Worm (Caenorhabditis elegans): ENCODE results near the gene fbf-1.
A peak's percentile ranks its signal among the peaks of the same experiment; 100 is the strongest.

fbf-1 gene

DNA sequence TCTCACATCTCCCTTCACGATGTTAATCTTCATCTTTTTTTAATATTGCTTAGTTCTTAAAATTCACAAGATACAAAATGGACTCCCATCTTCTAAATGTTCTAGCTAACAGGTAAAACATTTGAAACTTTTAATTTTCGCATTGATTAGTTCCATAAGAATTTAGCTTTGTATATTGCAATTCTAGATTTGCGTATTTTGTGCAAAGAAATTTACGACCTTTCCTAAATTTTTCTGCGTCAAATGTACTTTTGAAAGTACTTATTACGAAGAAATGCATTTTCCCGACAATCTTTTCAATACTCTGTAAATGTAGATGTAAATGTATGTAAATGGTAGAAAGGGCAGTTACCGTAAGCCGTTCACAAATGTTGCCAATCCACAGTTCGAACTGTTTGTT lies 23.3 kb upstream of the fbf-1 start:
- TF ChIP-seq hlh-12 (tag; optimal IDR thresholded peaks at IDR 0.05) (no peak), C17E4.6 (GFP tag; IDR thresholded peaks at IDR 0.05) (no peak), C06A6.2 (GFP tag; conservative IDR thresholded peaks at IDR 0.05) (no peak), ztf-22 (GFP tag; optimal IDR thresholded peaks at IDR 0.05) (no peak)

ce11 chrII:6101475-6101874 lies 20.8 kb upstream of the fbf-1 start:
- TF ChIP-seq unc-130 (GFP tag; optimal IDR thresholded peaks at IDR 0.05) = no peak
- no peak for TF ChIP-seq C17E4.6 (GFP tag; IDR thresholded peaks at IDR 0.05)
- no peak for TF ChIP-seq nfyb-1 (GFP tag; IDR thresholded peaks at IDR 0.05)
- TF ChIP-seq sdz-38 (tag; optimal IDR thresholded peaks at IDR 0.05) = no peak
- TF ChIP-seq zim-3 (tag; optimal IDR thresholded peaks at IDR 0.05) = no peak
- no peak for TF ChIP-seq ceh-58 (GFP tag; IDR thresholded peaks at IDR 0.05)
- no peak for TF ChIP-seq lin-26 (GFP tag; IDR thresholded peaks at IDR 0.05)
- no peak for TF ChIP-seq hlh-12 (tag; optimal IDR thresholded peaks at IDR 0.05)

ce11 chrII:6099500-6099899 lies 18.9 kb upstream of the fbf-1 start, which contains the start of gene rgs-3:
Gene rgs-3, plus strand, starts transcription at chrII:6099800.
- TF ChIP-seq dox-1 (GFP tag; IDR thresholded peaks at IDR 0.05) (no peak), madf-8 (GFP tag; conservative IDR thresholded peaks at IDR 0.05) (no peak), ztf-3 (GFP tag; optimal IDR thresholded peaks at IDR 0.05) (no peak), sea-2 (GFP tag; IDR thresholded peaks at IDR 0.05) (no peak), B0035.1 (tag; optimal IDR thresholded peaks at IDR 0.05) (no peak), dpff-1 (tag; optimal IDR thresholded peaks at IDR 0.05) (no peak)

ce11 chrII:6097441-6097840 lies 16.8 kb upstream of the fbf-1 start, which contains the start of the genes tpp-2 and rbbp-5:
Gene tpp-2, minus strand, starts transcription at chrII:6097597.
Gene rbbp-5, plus strand, starts transcription at chrII:6097830.
- TF ChIP-seq snpc-3.4 (tag; optimal IDR thresholded peaks at IDR 0.05) = peak; percentile 18
- TF ChIP-seq attf-5 (GFP tag; optimal IDR thresholded peaks at IDR 0.05) = peak; percentile 38
- no peak for TF ChIP-seq lin-40 (tag; optimal IDR thresholded peaks at IDR 0.05)
- TF ChIP-seq atf-7 (tag; optimal IDR thresholded peaks at IDR 0.05) = no peak
- TF ChIP-seq ztf-18 (tag; optimal IDR thresholded peaks at IDR 0.05) = peak; percentile 44
- TF ChIP-seq T07F8.4 (tag; optimal IDR thresholded peaks at IDR 0.05) = no peak
- 0 out of 2 replicates have a peak, but pooled peaks have one; percentile 24 for TF ChIP-seq ceh-100 (GFP tag; IDR thresholded peaks at IDR 0.05)
- TF ChIP-seq snpc-1.3 (tag; optimal IDR thresholded peaks at IDR 0.05; ENCODE audit: insufficient read depth) = peak; percentile 27
- peak; percentile 81 for TF ChIP-seq F23B12.7 (tag; optimal IDR thresholded peaks at IDR 0.05; ENCODE audit: insufficient read depth)
- no peak for TF ChIP-seq snpc-4 (GFP tag; optimal IDR thresholded peaks at IDR 0.05)
- peak in 1 of 4 experiments; percentile 49 for TF ChIP-seq snpc-4 (tag; optimal IDR thresholded peaks at IDR 0.05)
- no peak for TF ChIP-seq hlh-26 (GFP tag; conservative IDR thresholded peaks at IDR 0.05)
- TF ChIP-seq ztf-25 (GFP tag; IDR thresholded peaks at IDR 0.05) = 0 out of 2 replicates have a peak, but pooled peaks have one; percentile 31
- TF ChIP-seq madf-6 (GFP tag; IDR thresholded peaks at IDR 0.05) = peak; percentile 43; the same call in 1 of the 2 replicates
- peak; percentile 70; the same call in 1 of the 2 replicates for TF ChIP-seq dox-1 (GFP tag; IDR thresholded peaks at IDR 0.05)
- TF ChIP-seq B0336.3 (GFP tag; IDR thresholded peaks at IDR 0.05) = no peak
- TF ChIP-seq lsl-1 (GFP tag; optimal IDR thresholded peaks at IDR 0.05) = peak; percentile 49
- no peak for TF ChIP-seq ekl-4 (GFP tag; IDR thresholded peaks at IDR 0.05)
- no peak for TF ChIP-seq tbx-9 (tag; optimal IDR thresholded peaks at IDR 0.05; ENCODE audit: borderline replicate concordance)
- no peak for TF ChIP-seq F37B4.10 (GFP tag; IDR thresholded peaks at IDR 0.05)
- peak; percentile 81 for TF ChIP-seq ZK185.1 (tag; optimal IDR thresholded peaks at IDR 0.05; ENCODE audit: poor library complexity, severe bottlenecking)
- no peak for TF ChIP-seq ets-4 (GFP tag; optimal IDR thresholded peaks at IDR 0.05)
- TF ChIP-seq B0261.1 (tag; optimal IDR thresholded peaks at IDR 0.05) = no peak
- peak in 1 of 2 experiments; percentile 29 for TF ChIP-seq rec-8 (tag; optimal IDR thresholded peaks at IDR 0.05)
- 0 out of 2 replicates have a peak, but pooled peaks have one; percentile 39 for TF ChIP-seq Y67H2A.10 (GFP tag; conservative IDR thresholded peaks at IDR 0.05)
- TF ChIP-seq rcor-1 (GFP tag; IDR thresholded peaks at IDR 0.05) = no peak
- TF ChIP-seq bed-2 (GFP tag; IDR thresholded peaks at IDR 0.05) = 0 out of 2 replicates have a peak, but pooled peaks have one; percentile 15
- TF ChIP-seq aptf-2 (GFP tag; conservative IDR thresholded peaks at IDR 0.05) = peak; percentile 55; the same call in 1 of the 2 replicates

All from whole organism, young adult.